Fruit fly (Drosophila melanogaster) whole organism, embryonic: Measurements from ENCODE around the gene CG31287.

Experiments used
- Ada2b ChIP-seq: fragments of 200-800 bp; sonication (Bioruptor generic); IDR thresholded peaks from 2 replicates; pipeline ENCODE4 v1.3.6; 2022; ENCODE audit warnings: missing biosample characterization, missing genetic modification characterization
- C15 ChIP-seq: fragments of 200-800 bp; sonication (Bioruptor generic); IDR thresholded peaks from 3 replicates; pipeline ENCODE4 v1.3.6; 2022; ENCODE audit warnings: missing biosample characterization, missing genetic modification characterization
- CG10147 ChIP-seq: fragments of 200-800 bp; sonication (Bioruptor generic); optimal IDR thresholded peaks from 2 replicates; lab custom pipeline; 2019; ENCODE audit warnings: missing biosample characterization, mild to moderate bottlenecking, missing genetic modification characterization, moderate library complexity
- CG11085 ChIP-seq: fragments of 200-800 bp; sonication (Bioruptor generic); IDR thresholded peaks from 2 replicates; pipeline ENCODE4 v1.3.6; 2022; ENCODE audit warnings: missing biosample characterization, missing genetic modification characterization
- CG11456 ChIP-seq: fragments of 200-800 bp; sonication (Bioruptor generic); IDR thresholded peaks from 3 replicates; pipeline ENCODE4 v1.3.6; 2022; ENCODE audit warnings: missing biosample characterization, missing genetic modification characterization
- CG1233 ChIP-seq: fragments of 200-800 bp; sonication (Bioruptor generic); optimal IDR thresholded peaks from 4 replicates; lab custom pipeline; 2018; ENCODE audit warnings: missing biosample characterization, mild to moderate bottlenecking, missing genetic modification characterization
- CG13123 ChIP-seq: fragments of 200-800 bp; sonication (Bioruptor generic); optimal IDR thresholded peaks from 2 replicates; lab custom pipeline; 2016; ENCODE audit warnings: missing biosample characterization, missing genetic modification characterization
- CG13424 ChIP-seq: fragments of 200-800 bp; sonication (Bioruptor generic); optimal IDR thresholded peaks from 2 replicates; lab custom pipeline; 2019; ENCODE audit warnings: missing biosample characterization, mild to moderate bottlenecking, missing genetic modification characterization, moderate library complexity
- CG13894 ChIP-seq: fragments of 200-800 bp; sonication (Bioruptor generic); optimal IDR thresholded peaks from 3 replicates; lab custom pipeline; 2018; ENCODE audit warnings: missing biosample characterization, mild to moderate bottlenecking, missing genetic modification characterization, moderate library complexity
- CG16779 ChIP-seq: fragments of 200-800 bp; sonication (Bioruptor generic); IDR thresholded peaks from 2 replicates; pipeline ENCODE4 v1.3.6; 2022; ENCODE audit warnings: missing biosample characterization, missing genetic modification characterization
- CG2678 ChIP-seq: fragments of 200-800 bp; sonication (Bioruptor generic); optimal IDR thresholded peaks from 3 replicates; lab custom pipeline; 2019; ENCODE audit warnings: missing biosample characterization, mild to moderate bottlenecking, missing genetic modification characterization, moderate library complexity
- CG2875 ChIP-seq: fragments of 200-800 bp; sonication (Bioruptor generic); optimal IDR thresholded peaks from 2 replicates; lab custom pipeline; 2017; ENCODE audit warnings: missing biosample characterization, mild to moderate bottlenecking, missing genetic modification characterization, missing genetic modification reagents
- CG31441 ChIP-seq: fragments of 200-800 bp; sonication (Bioruptor generic); IDR thresholded peaks from 2 replicates; pipeline ENCODE4 v1.3.6; 2022; ENCODE audit warnings: missing biosample characterization, missing genetic modification characterization
- CG3281 ChIP-seq: fragments of 200-800 bp; sonication (Bioruptor generic); optimal IDR thresholded peaks from 3 replicates; lab custom pipeline; 2017; ENCODE audit warnings: missing biosample characterization, mild to moderate bottlenecking, missing genetic modification characterization
- CG43689 ChIP-seq: fragments of 200-800 bp; sonication (Bioruptor generic); IDR thresholded peaks from 2 replicates; pipeline ENCODE4 v1.3.6; 2022; ENCODE audit warnings: missing biosample characterization, missing genetic modification characterization
- CG4404 ChIP-seq: fragments of 200-800 bp; sonication (Bioruptor generic); IDR thresholded peaks from 2 replicates; pipeline ENCODE4 v1.3.6; 2022; ENCODE audit warnings: missing biosample characterization, missing genetic modification characterization
- CG4730 ChIP-seq: fragments of 200-800 bp; sonication (Bioruptor generic); IDR thresholded peaks from 2 replicates; pipeline ENCODE4 v1.3.6; 2022; ENCODE audit warnings: missing biosample characterization, missing genetic modification characterization
- CG6654 ChIP-seq: fragments of 200-800 bp; sonication (Bioruptor generic); optimal IDR thresholded peaks from 2 replicates; lab custom pipeline; 2017; ENCODE audit warnings: missing biosample characterization, mild to moderate bottlenecking, missing genetic modification characterization
- CG6854 ChIP-seq: fragments of 200-800 bp; sonication (Bioruptor generic); optimal IDR thresholded peaks from 3 replicates; lab custom pipeline; 2017; ENCODE audit warnings: missing biosample characterization, mild to moderate bottlenecking, missing genetic modification characterization
- CG7271 ChIP-seq: fragments of 200-800 bp; sonication (Bioruptor generic); optimal IDR thresholded peaks from 2 replicates; lab custom pipeline; 2018; ENCODE audit warnings: missing biosample characterization, mild to moderate bottlenecking, missing genetic modification characterization, moderate library complexity
- CG7987 ChIP-seq: fragments of 200-800 bp; sonication (Bioruptor generic); optimal IDR thresholded peaks from 2 replicates; lab custom pipeline; 2018; ENCODE audit warnings: missing biosample characterization, mild to moderate bottlenecking, missing genetic modification characterization, moderate library complexity
- H15 ChIP-seq: fragments of 200-800 bp; sonication (Bioruptor generic); IDR thresholded peaks from 3 replicates; pipeline ENCODE4 v1.3.6; 2022; ENCODE audit warnings: missing biosample characterization, missing genetic modification characterization
- H2.0 ChIP-seq: fragments of 200-800 bp; sonication (Bioruptor generic); IDR thresholded peaks from 2 replicates; pipeline ENCODE4 v1.3.6; 2022; ENCODE audit warnings: missing biosample characterization, missing genetic modification characterization
- Hand ChIP-seq: fragments of 200-800 bp; sonication (Bioruptor generic); optimal IDR thresholded peaks from 2 replicates; lab custom pipeline; 2017; ENCODE audit warnings: mild to moderate bottlenecking, missing biosample characterization, missing genetic modification reagents, missing genetic modification characterization
- NK7.1 ChIP-seq: fragments of 200-800 bp; sonication (Bioruptor generic); optimal IDR thresholded peaks from 3 replicates; lab custom pipeline; 2016; ENCODE audit warnings: missing biosample characterization, missing genetic modification characterization
- Sry-β ChIP-seq: fragments of 200-800 bp; sonication (Bioruptor generic); optimal IDR thresholded peaks from 2 replicates; lab custom pipeline; 2018; ENCODE audit warnings: missing biosample characterization, mild to moderate bottlenecking, missing genetic modification characterization, moderate library complexity
- Vsx1 ChIP-seq: fragments of 200-800 bp; sonication (Bioruptor generic); optimal IDR thresholded peaks from 2 replicates; lab custom pipeline; 2017; ENCODE audit warnings: missing biosample characterization, mild to moderate bottlenecking, missing genetic modification characterization, missing genetic modification reagents
- YL-1 ChIP-seq: fragments of 200-800 bp; sonication (Bioruptor generic); optimal IDR thresholded peaks from 3 replicates; lab custom pipeline; 2017; ENCODE audit warnings: missing biosample characterization, mild to moderate bottlenecking, missing genetic modification characterization
- ac ChIP-seq: fragments of 200-800 bp; sonication (Bioruptor generic); optimal IDR thresholded peaks from 3 replicates; lab custom pipeline; 2017; ENCODE audit warnings: missing biosample characterization, mild to moderate bottlenecking, missing genetic modification characterization
- btn ChIP-seq: fragments of 200-800 bp; sonication (Bioruptor generic); optimal IDR thresholded peaks from 2 replicates; lab custom pipeline; 2016; ENCODE audit warnings: missing biosample characterization, missing genetic modification characterization
- chinmo ChIP-seq: fragments of 200-800 bp; sonication (Bioruptor generic); IDR thresholded peaks from 4 replicates; pipeline ENCODE4 v1.3.6; 2022; ENCODE audit warnings: missing biosample characterization, missing genetic modification characterization; ENCODE audit not compliant: partially characterized antibody
- chn ChIP-seq: fragments of 200-800 bp; sonication (Bioruptor generic); optimal IDR thresholded peaks from 2 replicates; lab custom pipeline; 2016; ENCODE audit warnings: missing biosample characterization, missing genetic modification characterization
- corto ChIP-seq: fragments of 200-800 bp; sonication (Bioruptor generic); optimal IDR thresholded peaks from 2 replicates; lab custom pipeline; 2016; ENCODE audit warnings: missing biosample characterization, mild to moderate bottlenecking, missing genetic modification characterization, moderate library complexity
- dan ChIP-seq: fragments of 200-800 bp; sonication (Bioruptor generic); IDR thresholded peaks from 2 replicates; pipeline ENCODE4 v1.3.6; 2022; ENCODE audit warnings: missing biosample characterization, missing genetic modification characterization
- hkb ChIP-seq, 2 experiments: fragments of 200-800 bp in 1 of 2; fragments of >200 bp in 1 of 2; sonication (Bioruptor generic) in 1 of 2; IDR thresholded peaks in 1 of 2; optimal IDR thresholded peaks in 1 of 2; 2 replicates each; pipeline versions ENCODE4 v1.3.6 to Lab custom; 2017 to 2022; ENCODE audit warnings: missing biosample characterization in 1 of 2, missing genetic modification characterization in 1 of 2
- mam ChIP-seq: fragments of 200-800 bp; sonication (Bioruptor generic); optimal IDR thresholded peaks from 3 replicates; lab custom pipeline; 2016; ENCODE audit warnings: missing biosample characterization, missing genetic modification characterization
- nerfin-2 ChIP-seq: fragments of 200-800 bp; sonication (Bioruptor generic); IDR thresholded peaks from 2 replicates; pipeline ENCODE4 v1.3.6; 2022; ENCODE audit warnings: missing biosample characterization, missing genetic modification characterization; ENCODE audit not compliant: partially characterized antibody
- prd ChIP-seq, 3 experiments: fragments of >200 bp in 2 of 3; fragments of 200-800 bp in 1 of 3; sonication (Bioruptor generic) in 1 of 3; optimal IDR thresholded peaks in 2 of 3; IDR thresholded peaks in 1 of 3; 2 replicates in 2 of 3; 3 replicates in 1 of 3; pipeline versions ENCODE4 v1.3.6 to Lab custom; 2017 to 2022; ENCODE audit warnings: missing biosample characterization in 1 of 3, missing genetic modification characterization in 1 of 3
- sd ChIP-seq: fragments of 200-800 bp; sonication (Bioruptor generic); optimal IDR thresholded peaks from 3 replicates; lab custom pipeline; 2018; ENCODE audit warnings: missing biosample characterization, mild to moderate bottlenecking, missing genetic modification characterization, moderate library complexity
- slbo ChIP-seq: fragments of 200-800 bp; sonication (Bioruptor generic); IDR thresholded peaks from 2 replicates; pipeline ENCODE4 v1.3.6; 2022; ENCODE audit warnings: missing biosample characterization, missing genetic modification characterization
- sna ChIP-seq: fragments of 200-800 bp; sonication (Bioruptor generic); IDR thresholded peaks from 2 replicates; pipeline ENCODE4 v1.3.6; 2022; ENCODE audit warnings: missing biosample characterization, missing genetic modification characterization; ENCODE audit not compliant: partially characterized antibody
- sug ChIP-seq: fragments of 200-800 bp; optimal IDR thresholded peaks from 2 replicates; lab custom pipeline; 2019; ENCODE audit warnings: missing biosample characterization, mild to moderate bottlenecking, missing genetic modification characterization, moderate library complexity
- tna ChIP-seq: fragments of 200-800 bp; sonication (Bioruptor generic); IDR thresholded peaks from 2 replicates; pipeline ENCODE4 v1.3.6; 2022; ENCODE audit warnings: missing biosample characterization, missing genetic modification characterization; ENCODE audit not compliant: partially characterized antibody
- vnd ChIP-seq: fragments of 200-800 bp; sonication (Bioruptor generic); IDR thresholded peaks from 3 replicates; pipeline ENCODE4 v1.3.6; 2022; ENCODE audit warnings: missing biosample characterization, missing genetic modification characterization; ENCODE audit not compliant: partially characterized antibody
- wek ChIP-seq: fragments of 200-800 bp; sonication (Bioruptor generic); optimal IDR thresholded peaks from 3 replicates; lab custom pipeline; 2018; ENCODE audit warnings: missing biosample characterization, mild to moderate bottlenecking, missing genetic modification characterization, moderate library complexity
- wor ChIP-seq: fragments of 200-800 bp; sonication (Bioruptor generic); IDR thresholded peaks from 2 replicates; pipeline ENCODE4 v1.3.6; 2022; ENCODE audit warnings: missing biosample characterization, missing genetic modification characterization
- zfh1 ChIP-seq: fragments of 200-800 bp; sonication (Bioruptor generic); IDR thresholded peaks from 3 replicates; pipeline ENCODE4 v1.3.6; 2022; ENCODE audit warnings: missing biosample characterization, missing genetic modification characterization

CG31287 gene

dm6 chr3R:16186791-16187681 lies 16.1 kb upstream of the CG31287 start, which contains the start of gene sra (continued):
- TF ChIP-seq CG3281, result peak; percentile 22
- no peak for TF ChIP-seq CG43689
- no peak for TF ChIP-seq H2.0
- peak; percentile 55 for TF ChIP-seq sd (tag; lab: Kevin White, UChicago)
- no peak for TF ChIP-seq corto (GFP tag; lab: Kevin White, UChicago)
- peak; percentile 52; the same call in 1 of the 2 replicates for TF ChIP-seq CG16779
- peak; percentile 97 for TF ChIP-seq nerfin-2
- TF ChIP-seq CG4730 (GFP tag; lab: Robert Waterston, UW), result no peak
- TF ChIP-seq CG13123 (GFP tag; lab: Kevin White, UChicago), result no peak
- TF ChIP-seq CG4404, result no peak
- TF ChIP-seq CG2875, result no peak
- TF ChIP-seq C15 (GFP tag; lab: Robert Waterston, UW), result no peak
- no peak for TF ChIP-seq dan
- peak; percentile 3 for TF ChIP-seq CG7271
- TF ChIP-seq slbo, result peak; percentile 28; the same call in 1 of the 2 replicates
- peak; percentile 30 for TF ChIP-seq CG6854 (GFP tag; lab: Kevin White, UChicago)
- no peak for TF ChIP-seq CG2678 (tag; lab: Kevin White, UChicago)
- no peak for TF ChIP-seq Hand (GFP tag; lab: Kevin White, UChicago)
- TF ChIP-seq wor (GFP tag; lab: Robert Waterston, UW), result no peak
- peak; percentile 2 for TF ChIP-seq chn (GFP tag; lab: Kevin White, UChicago)
- TF ChIP-seq NK7.1 (GFP tag; lab: Kevin White, UChicago), result no peak
- TF ChIP-seq mam (GFP tag; lab: Kevin White, UChicago), result peak; percentile 31
- TF ChIP-seq chinmo, result peak; percentile 98
- TF ChIP-seq CG1233 (GFP tag; lab: Kevin White, UChicago), result peak; percentile 17
- TF ChIP-seq CG31441 (GFP tag; lab: Robert Waterston, UW), result peak; percentile 30; the same call in 1 of the 2 replicates
- peak; percentile 65 for TF ChIP-seq hkb (optimal IDR thresholded peaks at IDR 0.05; lab: Kevin White, UChicago)
- peak; percentile 18; the same call in 1 of the 2 replicates for TF ChIP-seq hkb (GFP tag; IDR thresholded peaks at IDR 0.05; lab: Robert Waterston, UW)
- peak; percentile 42 for TF ChIP-seq CG10147 (GFP tag; lab: Kevin White, UChicago)
- peak; percentile 43 for TF ChIP-seq wek
- peak; percentile 46 for TF ChIP-seq sug (tag; lab: Kevin White, UChicago)
- TF ChIP-seq CG13424, result peak; percentile 29
- TF ChIP-seq Vsx1 (GFP tag; lab: Kevin White, UChicago), result no peak
- TF ChIP-seq CG7987 (GFP tag; lab: Kevin White, UChicago), result peak; percentile 73
- peak; percentile 97 for TF ChIP-seq sna
- TF ChIP-seq Ada2b (GFP tag; lab: Robert Waterston, UW), result no peak
- TF ChIP-seq btn, result no peak
- TF ChIP-seq H15 (GFP tag; lab: Robert Waterston, UW), result no peak
- peak; percentile 27; the same call in 1 of the 2 replicates for TF ChIP-seq CG11085 (GFP tag; lab: Robert Waterston, UW)
- no peak for TF ChIP-seq zfh1
- no peak for TF ChIP-seq Sry-β (GFP tag; lab: Kevin White, UChicago)
- TF ChIP-seq YL-1, result peak; percentile 90
- peak; percentile 95 for TF ChIP-seq tna (GFP tag; lab: Robert Waterston, UW)
- peak; percentile 95 for TF ChIP-seq vnd
- TF ChIP-seq CG13894 (tag; lab: Kevin White, UChicago), result peak; percentile 52
- TF ChIP-seq prd (optimal IDR thresholded peaks at IDR 0.05; lab: Kevin White, UChicago), result no peak
- no peak; the same call in 2 of the 3 replicates for TF ChIP-seq prd (GFP tag; IDR thresholded peaks at IDR 0.05; lab: Robert Waterston, UW)
- TF ChIP-seq ac (GFP tag; lab: Kevin White, UChicago), result no peak
- TF ChIP-seq CG6654, result no peak
- TF ChIP-seq CG11456 (GFP tag; lab: Robert Waterston, UW), result peak; percentile 64; the same call in 2 of the 3 replicates
